Fruit fly (Drosophila melanogaster): ENCODE data around the gene CG43136.

DNA sequence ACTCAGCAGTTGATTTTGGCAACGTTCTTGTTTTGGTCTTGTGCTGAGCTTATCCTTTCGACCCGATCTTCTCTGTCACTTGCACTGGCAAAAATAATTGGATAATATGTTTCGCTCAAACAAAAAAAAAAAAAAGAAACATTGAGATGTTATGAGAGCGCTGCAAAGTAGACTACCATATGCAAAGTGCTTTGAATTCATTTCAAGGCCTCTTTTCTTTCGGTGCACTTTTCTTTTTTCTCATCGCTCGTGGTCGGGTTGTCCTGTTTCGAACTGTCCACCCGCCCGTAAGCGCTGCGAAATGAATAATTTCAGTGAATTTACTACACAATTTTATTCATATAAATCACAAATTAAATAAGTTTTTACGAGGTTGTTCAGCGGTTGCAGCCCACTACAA is 33.6 kb upstream of the CG43136 start:
- TF ChIP-seq CG11902 (GFP tag; optimal IDR thresholded peaks at IDR 0.05) (no peak), pdm3 (GFP tag; optimal IDR thresholded peaks at IDR 0.05) (no peak), CG6792 (GFP tag; optimal IDR thresholded peaks at IDR 0.05) (no peak), Hr38 (GFP tag; optimal IDR thresholded peaks at IDR 0.05) (no peak), dsx (GFP tag; optimal IDR thresholded peaks at IDR 0.05; ENCODE audit: poor library complexity, severe bottlenecking) (no peak), CG8119 (GFP tag; IDR thresholded peaks at IDR 0.05) (no peak), CG3919 (GFP tag; optimal IDR thresholded peaks at IDR 0.05) (no peak), Sox102F (GFP tag; optimal IDR thresholded peaks at IDR 0.05) (no peak)

All from whole organism, prepupa.